Worm (Caenorhabditis elegans) whole organism, young adult: ENCODE measurements around the gene F35B12.9.

Experiments
- C17E4.6 ChIP-seq: fragments of 200-800 bp; sonication (Bioruptor generic); IDR thresholded peaks from 2 replicates; pipeline ENCODE4 v1.3.6; 2022; ENCODE audit warnings: missing genetic modification reagents, missing genetic modification characterization, missing compliant biosample characterization
- K12H6.12 ChIP-seq: fragments of 200-800 bp; sonication (Bioruptor generic); optimal IDR thresholded peaks from 2 replicates; lab custom pipeline; 2018; ENCODE audit warnings: mild to moderate bottlenecking, missing genetic modification characterization, missing compliant biosample characterization
- aptf-2 ChIP-seq: fragments of 200-800 bp; sonication (Bioruptor generic); conservative IDR thresholded peaks from 2 replicates; pipeline ENCODE4 v1.3.6; 2022; ENCODE audit warnings: missing genetic modification reagents, missing genetic modification characterization, missing compliant biosample characterization
- chd-7 ChIP-seq: sonication (generic microtip); optimal IDR thresholded peaks from 2 replicates; lab custom pipeline; 2016; ENCODE audit warnings: mild to moderate bottlenecking, missing genetic modification characterization, moderate library complexity, missing compliant biosample characterization
- dox-1 ChIP-seq: fragments of 200-800 bp; sonication (Bioruptor generic); IDR thresholded peaks from 2 replicates; pipeline ENCODE4 v1.3.6; 2022; ENCODE audit warnings: missing genetic modification reagents, missing genetic modification characterization, missing compliant biosample characterization
- dpl-1 ChIP-seq: fragments of 150-350 bp; optimal IDR thresholded peaks from 2 replicates; lab custom pipeline; 2014; ENCODE audit warnings: missing biosample characterization, missing genetic modification reagents, missing genetic modification characterization
- ekl-4 ChIP-seq: fragments of 200-800 bp; sonication (Bioruptor generic); IDR thresholded peaks from 2 replicates; pipeline ENCODE4 v1.3.6; 2022; ENCODE audit warnings: missing genetic modification reagents, missing genetic modification characterization, missing compliant biosample characterization
- him-1 ChIP-seq: sonication (generic microtip); optimal IDR thresholded peaks from 2 replicates; lab custom pipeline; 2016; ENCODE audit warnings: missing genotype, missing genetic modification reagents, missing genetic modification characterization, missing compliant biosample characterization
- hmg-1.2 ChIP-seq: fragments of 200-800 bp; sonication (Bioruptor generic); IDR thresholded peaks from 2 replicates; pipeline ENCODE4 v1.3.6; 2022; ENCODE audit warnings: missing genetic modification reagents, missing genetic modification characterization, missing compliant biosample characterization
- nhr-90 ChIP-seq: sonication (generic microtip); optimal IDR thresholded peaks from 2 replicates; lab custom pipeline; 2016; ENCODE audit warnings: missing genotype, mild to moderate bottlenecking, missing genetic modification characterization, missing compliant biosample characterization
- rpc-1 ChIP-seq, 2 experiments: fragments of 150-350 bp in 1 of 2; sonication (generic microtip) in 1 of 2; optimal IDR thresholded peaks; 2 replicates each; lab custom pipeline; 2014 to 2018; ENCODE audit warnings: missing biosample characterization in 1 of 2, missing genetic modification characterization in 1 of 2, missing genetic modification reagents in 1 of 2, missing genotype in 1 of 2
- sea-2 ChIP-seq: fragments of 200-800 bp; sonication (Bioruptor generic); IDR thresholded peaks from 2 replicates; pipeline ENCODE4 v1.3.6; 2022; ENCODE audit warnings: missing genetic modification characterization, missing compliant biosample characterization
- ztf-18 ChIP-seq: sonication (generic microtip); optimal IDR thresholded peaks from 2 replicates; lab custom pipeline; 2016; ENCODE audit warnings: missing genotype, mild to moderate bottlenecking, missing genetic modification characterization, missing compliant biosample characterization

DNA sequence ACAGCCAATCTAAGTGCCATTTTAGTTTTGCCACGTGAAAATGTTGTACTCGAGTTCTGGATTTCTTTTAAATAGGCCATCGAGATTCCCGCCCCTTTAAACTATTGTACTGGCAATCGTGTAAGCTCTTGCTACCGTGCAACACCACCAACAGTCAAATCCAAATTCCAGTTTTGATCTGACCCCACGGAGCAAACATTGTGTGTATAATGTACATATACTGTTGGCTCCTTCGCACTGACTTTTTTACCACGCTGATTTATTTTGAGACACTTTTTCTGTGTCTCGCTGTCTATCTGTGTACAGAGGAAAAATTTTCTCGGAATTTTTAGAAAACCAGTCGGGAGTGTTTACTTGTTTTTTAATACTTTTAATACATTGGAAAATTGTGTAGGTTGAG lies 9.1 kb downstream of the F35B12.9 start, which contains the start of gene piit-1:
- TF ChIP-seq sea-2 (GFP tag; lab: Robert Waterston, UW): no peak
- TF ChIP-seq ekl-4: no peak
- TF ChIP-seq nhr-90 (tag; lab: Kevin White, UChicago): no peak
- no peak for TF ChIP-seq rpc-1 (optimal IDR thresholded peaks at IDR 0.05; lab: Kevin White, UChicago)
- no peak for TF ChIP-seq rpc-1 (tag; optimal IDR thresholded peaks at IDR 0.05; lab: Kevin White, UChicago)
- no peak for TF ChIP-seq K12H6.12 (tag; lab: Kevin White, UChicago)
- TF ChIP-seq him-1 (tag; lab: Kevin White, UChicago): no peak
- no peak for TF ChIP-seq hmg-1.2
- TF ChIP-seq chd-7 (tag; lab: Kevin White, UChicago): no peak
- TF ChIP-seq dox-1: no peak
- TF ChIP-seq ztf-18 (tag; lab: Kevin White, UChicago): no peak
- no peak for TF ChIP-seq aptf-2 (GFP tag; lab: Robert Waterston, UW)
- TF ChIP-seq dpl-1 (GFP tag; lab: Kevin White, UChicago): no peak
- no peak for TF ChIP-seq C17E4.6 (GFP tag; lab: Robert Waterston, UW)
